Fruit fly (Drosophila melanogaster) whole organism, wandering third instar larva: Measurements from ENCODE around the gene Nemp.

Experiments
- CG32264 ChIP-seq: fragments of 200-800 bp; sonication (Bioruptor generic); optimal IDR thresholded peaks from 2 replicates; lab custom pipeline; 2016; ENCODE audit warnings: missing biosample characterization, missing genetic modification characterization
- CG9705 ChIP-seq: fragments of 200-800 bp; sonication (Bioruptor generic); optimal IDR thresholded peaks from 2 replicates; lab custom pipeline; 2018; ENCODE audit warnings: missing biosample characterization, mild to moderate bottlenecking, missing genetic modification characterization
- Dfd ChIP-seq: fragments of >200 bp; optimal IDR thresholded peaks from 2 replicates; lab custom pipeline; 2017; ENCODE audit warnings: missing biosample characterization, missing genetic modification characterization
- GATAd ChIP-seq: sonication (Bioruptor generic); optimal IDR thresholded peaks from 2 replicates; lab custom pipeline; 2016; ENCODE audit warnings: missing biosample characterization, missing genetic modification characterization
- N ChIP-seq: fragments of >200 bp; optimal IDR thresholded peaks from 2 replicates; lab custom pipeline; 2018; ENCODE audit warnings: missing biosample characterization, missing external identifiers, missing genetic modification characterization
- br ChIP-seq: fragments of 200-800 bp; sonication (Bioruptor generic); optimal IDR thresholded peaks from 2 replicates; lab custom pipeline; 2016; ENCODE audit warnings: missing biosample characterization, missing genetic modification characterization
- h ChIP-seq: fragments of 200-800 bp; sonication (Bioruptor generic); optimal IDR thresholded peaks from 3 replicates; lab custom pipeline; 2016; ENCODE audit warnings: missing biosample characterization, mild to moderate bottlenecking, missing genetic modification characterization
- jim ChIP-seq: fragments of 175-275, 200-325 bp; sonication (Bioruptor generic); optimal IDR thresholded peaks from 2 replicates; lab custom pipeline; 2016; ENCODE audit warnings: missing biosample characterization, mild to moderate bottlenecking, missing genetic modification characterization
- pan ChIP-seq: fragments of >200 bp; optimal IDR thresholded peaks from 2 replicates; lab custom pipeline; 2017
- psq ChIP-seq: fragments of 200-800 bp; sonication (Bioruptor generic); optimal IDR thresholded peaks from 3 replicates; lab custom pipeline; 2017; ENCODE audit warnings: missing biosample characterization, mild to moderate bottlenecking, missing genetic modification characterization, moderate library complexity

DNA sequence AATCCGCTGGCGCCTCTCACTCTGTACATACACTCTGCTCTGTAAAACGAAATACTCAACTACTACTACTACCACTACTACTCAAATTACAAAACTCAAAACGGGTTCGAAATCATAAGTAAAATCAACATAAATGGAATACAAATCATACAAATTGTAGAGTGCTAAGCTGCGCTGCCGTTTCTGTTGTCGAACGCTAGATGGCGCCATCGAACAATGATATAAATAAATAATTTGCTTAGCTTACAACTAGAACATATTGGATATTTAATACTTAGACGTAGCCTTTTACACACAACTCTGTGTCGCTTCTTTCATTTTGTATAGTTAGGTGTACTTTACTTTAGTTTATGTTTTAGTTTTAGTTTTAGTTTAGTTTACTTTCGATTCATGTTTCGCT, 30.3 kb downstream of the Nemp start:
- TF ChIP-seq jim (GFP tag; lab: Kevin White, UChicago) (no peak), CG32264 (no peak), N (GFP tag; lab: Kevin White, UChicago) (no peak), h (GFP tag; lab: Kevin White, UChicago) (no peak), br (no peak), psq (no peak), GATAd (GFP tag; lab: Kevin White, UChicago) (no peak), Dfd (GFP tag; lab: Kevin White, UChicago) (no peak), CG9705 (GFP tag; lab: Kevin White, UChicago) (no peak), pan (lab: Kevin White, UChicago) (no peak)
